Fruit fly (Drosophila melanogaster): ENCODE measurements around the gene CG32264.
A peak's percentile ranks its signal among the peaks of the same experiment; 100 is the strongest.

Gene CG32264

dm6 chr3L:3770823-3771222 lies 35.4 kb downstream of the CG32264 start (continued):
- TF ChIP-seq rib (GFP tag; IDR thresholded peaks at IDR 0.05) (peak; percentile 45; the same call in 1 of the 2 replicates), lab (GFP tag; optimal IDR thresholded peaks at IDR 0.05) (peak; percentile 57), gce (GFP tag; IDR thresholded peaks at IDR 0.05) (no peak), tgo (GFP tag; IDR thresholded peaks at IDR 0.05) (no peak; the same call in 2 of the 3 replicates), CG18599 (GFP tag; optimal IDR thresholded peaks at IDR 0.05) (peak; percentile 47), CG2120 (GFP tag; optimal IDR thresholded peaks at IDR 0.05) (peak; percentile 82), zen (tag; optimal IDR thresholded peaks at IDR 0.05) (no peak), bcd (GFP tag; optimal IDR thresholded peaks at IDR 0.05) (peak; percentile 45), PHDP (tag; optimal IDR thresholded peaks at IDR 0.05) (peak; percentile 58), Abd-B (GFP tag; optimal IDR thresholded peaks at IDR 0.05) (peak; percentile 14), BtbVII (GFP tag; optimal IDR thresholded peaks at IDR 0.05) (no peak), CG2889 (GFP tag; IDR thresholded peaks at IDR 0.05) (0 out of 3 replicates have a peak, but pooled peaks have one; percentile 35), CG10274 (GFP tag; optimal IDR thresholded peaks at IDR 0.05) (peak; percentile 30), CG7839 (tag; optimal IDR thresholded peaks at IDR 0.05) (peak; percentile 61), Hmr (GFP tag; optimal IDR thresholded peaks at IDR 0.05) (peak; percentile 73), dmrt99B (tag; optimal IDR thresholded peaks at IDR 0.05) (peak; percentile 48), nom (GFP tag; optimal IDR thresholded peaks at IDR 0.05) (no peak), HHEX (GFP tag; optimal IDR thresholded peaks at IDR 0.05) (peak; percentile 50), CG17361 (GFP tag; IDR thresholded peaks at IDR 0.05) (no peak), tap (tag; optimal IDR thresholded peaks at IDR 0.05) (no peak), Ada2b (GFP tag; IDR thresholded peaks at IDR 0.05) (0 out of 2 replicates have a peak, but pooled peaks have one; percentile 36), CG1832 (GFP tag; optimal IDR thresholded peaks at IDR 0.05) (no peak), Sry-δ (GFP tag; optimal IDR thresholded peaks at IDR 0.05) (no peak), pb (GFP tag; optimal IDR thresholded peaks at IDR 0.05) (no peak), CG4617 (GFP tag; optimal IDR thresholded peaks at IDR 0.05; ENCODE audit: borderline replicate concordance) (peak; percentile 1), unpg (GFP tag; optimal IDR thresholded peaks at IDR 0.05) (peak; percentile 42), CG10979 (tag; optimal IDR thresholded peaks at IDR 0.05) (no peak), Hr3 (GFP tag; optimal IDR thresholded peaks at IDR 0.05) (no peak), CG17612 (GFP tag; IDR thresholded peaks at IDR 0.05) (no peak), CG17359 (tag; optimal IDR thresholded peaks at IDR 0.05) (peak; percentile 20), ewg (GFP tag; optimal IDR thresholded peaks at IDR 0.05) (no peak), zfh2 (GFP tag; optimal IDR thresholded peaks at IDR 0.05) (peak; percentile 63), corto (GFP tag; optimal IDR thresholded peaks at IDR 0.05) (no peak), CG18764 (GFP tag; optimal IDR thresholded peaks at IDR 0.05) (no peak), CG4820 (GFP tag; optimal IDR thresholded peaks at IDR 0.05) (no peak), CG12236 (GFP tag; optimal IDR thresholded peaks at IDR 0.05) (no peak), Xrp1 (GFP tag; IDR thresholded peaks at IDR 0.05) (0 out of 2 replicates have a peak, but pooled peaks have one; percentile 12), run (tag; optimal IDR thresholded peaks at IDR 0.05) (no peak), CG10147 (GFP tag; optimal IDR thresholded peaks at IDR 0.05) (peak; percentile 67), CG12391 (tag; optimal IDR thresholded peaks at IDR 0.05) (peak; percentile 37), CG8281 (tag; optimal IDR thresholded peaks at IDR 0.05) (no peak), CG10209 (GFP tag; optimal IDR thresholded peaks at IDR 0.05) (peak; percentile 56), caup (GFP tag; optimal IDR thresholded peaks at IDR 0.05; ENCODE audit: severe bottlenecking) (peak; percentile 52), YL-1 (GFP tag; optimal IDR thresholded peaks at IDR 0.05) (no peak), dmrt11E (tag; optimal IDR thresholded peaks at IDR 0.05) (no peak), Vsx1 (GFP tag; optimal IDR thresholded peaks at IDR 0.05) (no peak), CkIIα-i1 (GFP tag; IDR thresholded peaks at IDR 0.05) (no peak), Myb (GFP tag; optimal IDR thresholded peaks at IDR 0.05) (peak; percentile 18), dan (GFP tag; IDR thresholded peaks at IDR 0.05) (no peak), cato (GFP tag; optimal IDR thresholded peaks at IDR 0.05; ENCODE audit: borderline replicate concordance) (no peak)
